Fruit fly (Drosophila melanogaster) whole organism, wandering third instar larva: ENCODE data around the gene CG9135.

Source experiments
- Abd-B ChIP-seq: fragments of >200 bp; optimal IDR thresholded peaks from 2 replicates; lab custom pipeline; 2017; ENCODE audit warnings: missing biosample characterization, missing genetic modification characterization
- CrebA ChIP-seq: fragments of 200-800 bp; sonication (Bioruptor generic); optimal IDR thresholded peaks from 2 replicates; lab custom pipeline; 2016; ENCODE audit warnings: missing biosample characterization, mild to moderate bottlenecking, missing genetic modification characterization, borderline replicate concordance
- Hr78 ChIP-seq: fragments of >200 bp; optimal IDR thresholded peaks from 2 replicates; lab custom pipeline; 2017; ENCODE audit warnings: missing biosample characterization, missing genetic modification characterization
- Myc ChIP-seq: fragments of >200 bp; optimal IDR thresholded peaks from 2 replicates; lab custom pipeline; 2017
- br ChIP-seq: fragments of 200-800 bp; sonication (Bioruptor generic); optimal IDR thresholded peaks from 2 replicates; lab custom pipeline; 2016; ENCODE audit warnings: missing biosample characterization, missing genetic modification characterization
- dl ChIP-seq, 2 experiments: fragments of 175-275, 200-275 bp in 1 of 2; fragments of 200-275 bp in 1 of 2; sonication (Bioruptor generic); optimal IDR thresholded peaks; lab custom pipeline; 2018; ENCODE audit warnings: mild to moderate bottlenecking in 2 of 2, missing biosample characterization in 2 of 2, missing genetic modification characterization in 2 of 2, moderate library complexity in 2 of 2; ENCODE audit not compliant: partially characterized antibody in 2 of 2, insufficient read depth in 1 of 2
- lola ChIP-seq: fragments of >200 bp; optimal IDR thresholded peaks from 2 replicates; lab custom pipeline; 2017; ENCODE audit warnings: missing biosample characterization, missing genetic modification characterization
- psq ChIP-seq: fragments of 200-800 bp; sonication (Bioruptor generic); optimal IDR thresholded peaks from 3 replicates; lab custom pipeline; 2017; ENCODE audit warnings: missing biosample characterization, mild to moderate bottlenecking, missing genetic modification characterization, moderate library complexity

DNA sequence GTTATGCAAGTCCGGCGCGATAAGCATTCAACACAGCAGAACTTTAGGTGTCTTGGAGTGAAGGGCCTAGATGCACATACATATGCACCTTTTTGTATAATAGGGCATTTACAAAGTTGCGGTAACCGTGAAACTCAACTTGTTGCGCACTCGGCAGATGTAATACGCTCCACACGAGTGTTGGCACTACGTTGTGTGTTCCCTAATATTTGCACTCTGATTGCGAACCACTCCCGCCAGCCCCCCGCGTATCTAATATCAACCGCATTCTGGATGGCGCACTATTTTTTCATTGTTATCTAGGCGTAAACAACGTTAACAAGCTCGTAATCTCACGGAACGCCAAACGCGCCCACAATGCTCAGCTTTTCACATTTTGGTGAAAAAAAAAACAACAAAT is 29.7 kb downstream of the CG9135 start:
- no peak for TF ChIP-seq CrebA (GFP tag; lab: Kevin White, UChicago)
- no peak for TF ChIP-seq lola
- no peak for TF ChIP-seq dl (GFP tag; optimal IDR thresholded peaks at IDR 0.05; lab: Kevin White, UChicago; ENCODE audit: insufficient read depth in 1 of 2, partially characterized antibody in 2 of 2)
- no peak for TF ChIP-seq Myc
- TF ChIP-seq br (GFP tag; lab: Kevin White, UChicago): no peak
- TF ChIP-seq psq: no peak
- TF ChIP-seq Hr78 (GFP tag; lab: Kevin White, UChicago): no peak
- TF ChIP-seq Abd-B (GFP tag; lab: Kevin White, UChicago): no peak
